Worm (Caenorhabditis elegans): ENCODE results near the gene swt-6.

swt-6 gene

ce11 chrV:13949010-13949409, 5.1 kb upstream of the swt-6 start, which contains the start of gene R10D12.6:
Gene R10D12.6, plus strand, starts transcription at chrV:13949310.
- no peak for TF ChIP-seq ceh-27 (GFP tag; optimal IDR thresholded peaks at IDR 0.05)
- TF ChIP-seq rec-8 (tag; optimal IDR thresholded peaks at IDR 0.05), result no peak
- no peak for TF ChIP-seq ztf-6 (GFP tag; IDR thresholded peaks at IDR 0.05)
- no peak for TF ChIP-seq madf-10 (tag; optimal IDR thresholded peaks at IDR 0.05)
- TF ChIP-seq ztf-28 (GFP tag; IDR thresholded peaks at IDR 0.05), result no peak
- no peak for TF ChIP-seq C17E4.6 (GFP tag; IDR thresholded peaks at IDR 0.05)
- TF ChIP-seq snpc-1.1 (tag; optimal IDR thresholded peaks at IDR 0.05; ENCODE audit: insufficient read depth), result no peak

- TF ChIP-seq egl-44 (GFP tag; IDR thresholded peaks at IDR 0.05), result no peak
- TF ChIP-seq ztf-28 (GFP tag; IDR thresholded peaks at IDR 0.05), result no peak
- no peak for TF ChIP-seq snpc-1.1 (tag; optimal IDR thresholded peaks at IDR 0.05; ENCODE audit: insufficient read depth)
- TF ChIP-seq F57C9.4 (tag; optimal IDR thresholded peaks at IDR 0.05), result no peak
- TF ChIP-seq hsf-1 (GFP tag; IDR thresholded peaks at IDR 0.05), result no peak
- TF ChIP-seq Y56A3A.18 (GFP tag; IDR thresholded peaks at IDR 0.05), result no peak
- no peak for TF ChIP-seq madf-3 (GFP tag; IDR thresholded peaks at IDR 0.05)
- no peak for TF ChIP-seq nhr-179 (tag; optimal IDR thresholded peaks at IDR 0.05)
- no peak for TF ChIP-seq lin-35 (GFP tag; optimal IDR thresholded peaks at IDR 0.05)
- no peak for TF ChIP-seq ztf-18 (tag; optimal IDR thresholded peaks at IDR 0.05)
- TF ChIP-seq him-1 (tag; optimal IDR thresholded peaks at IDR 0.05), result no peak
- no peak for TF ChIP-seq nhr-27 (tag; optimal IDR thresholded peaks at IDR 0.05)
- TF ChIP-seq F33H1.4 (GFP tag; IDR thresholded peaks at IDR 0.05), result no peak
- no peak for TF ChIP-seq B0336.3 (GFP tag; IDR thresholded peaks at IDR 0.05)
- no peak for TF ChIP-seq let-526 (GFP tag; IDR thresholded peaks at IDR 0.05)
- no peak for TF ChIP-seq ztf-6 (GFP tag; IDR thresholded peaks at IDR 0.05)
- TF ChIP-seq repo-1 (tag; optimal IDR thresholded peaks at IDR 0.05), result no peak
- no peak for TF ChIP-seq athp-1 (tag; optimal IDR thresholded peaks at IDR 0.05)
These were observed 4.4 kb upstream of the swt-6 start, which contains the start of gene R10D12.7 for ce11 chrV:13949752-13950151. Gene R10D12.7, plus strand, starts transcription at chrV:13950052.

- TF ChIP-seq nfya-1 (tag; optimal IDR thresholded peaks at IDR 0.05; ENCODE audit: borderline replicate concordance, insufficient read depth) (no peak), F49E8.2 (tag; optimal IDR thresholded peaks at IDR 0.05; ENCODE audit: insufficient read depth) (no peak), ceh-27 (GFP tag; optimal IDR thresholded peaks at IDR 0.05) (no peak), pbrm-1 (GFP tag; IDR thresholded peaks at IDR 0.05) (no peak), C17E4.6 (GFP tag; IDR thresholded peaks at IDR 0.05) (no peak), F22D6.2 (tag; optimal IDR thresholded peaks at IDR 0.05) (no peak), ceh-58 (GFP tag; IDR thresholded peaks at IDR 0.05) (no peak), Y95B8A.8 (GFP tag; IDR thresholded peaks at IDR 0.05) (no peak), rcor-1 (GFP tag; IDR thresholded peaks at IDR 0.05) (no peak), bed-1 (GFP tag; IDR thresholded peaks at IDR 0.05) (no peak), ceh-79 (tag; optimal IDR thresholded peaks at IDR 0.05) (no peak), madf-8 (GFP tag; conservative IDR thresholded peaks at IDR 0.05) (no peak), ztf-22 (GFP tag; optimal IDR thresholded peaks at IDR 0.05) (no peak), ceh-100 (GFP tag; IDR thresholded peaks at IDR 0.05) (no peak), dpff-1 (tag; optimal IDR thresholded peaks at IDR 0.05) (no peak)
These were observed 965 bp upstream of the swt-6 start, which contains the start of gene R10D12.8 for ce11 chrV:13953191-13953590. Gene R10D12.8, minus strand, starts transcription at chrV:13953291.

All from whole organism, young adult.